Worm (Caenorhabditis elegans): Measurements from ENCODE around the gene H23N18.5.

The H23N18.5 gene

DNA sequence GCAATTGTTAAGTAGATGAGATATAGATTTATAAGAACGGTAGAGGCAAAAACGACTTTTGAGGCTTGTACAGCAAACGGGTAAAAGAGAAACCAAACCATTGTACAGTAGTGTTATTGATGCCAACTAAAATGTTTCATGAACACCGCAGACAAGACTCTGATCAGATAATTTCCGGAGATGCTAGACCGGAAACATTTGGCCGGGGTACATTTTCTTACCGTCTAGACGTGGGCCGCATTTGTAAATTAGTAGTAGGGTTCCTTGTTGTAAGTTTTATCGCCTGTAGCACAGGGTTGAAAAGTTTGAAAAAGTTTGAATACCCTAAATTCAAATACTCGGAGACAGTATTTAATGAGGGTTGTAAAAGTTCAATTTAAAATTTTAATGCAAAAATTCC is 30.8 kb downstream of the H23N18.5 start, which contains the start of gene str-32:
Gene str-32, minus strand, starts transcription at position 101 of the 400 bp plus-strand sequence.
- no peak for TF ChIP-seq B0336.3 (GFP tag; IDR thresholded peaks at IDR 0.05)
- TF ChIP-seq zim-3 (tag; optimal IDR thresholded peaks at IDR 0.05), result no peak
- TF ChIP-seq zfh-2 (GFP tag; conservative IDR thresholded peaks at IDR 0.05), result no peak
- TF ChIP-seq lsy-27 (tag; optimal IDR thresholded peaks at IDR 0.05; ENCODE audit: borderline replicate concordance, insufficient read depth), result no peak
- no peak for TF ChIP-seq Y95B8A.8 (GFP tag; IDR thresholded peaks at IDR 0.05)
- no peak for TF ChIP-seq athp-1 (tag; optimal IDR thresholded peaks at IDR 0.05)
- no peak for TF ChIP-seq rcor-1 (GFP tag; IDR thresholded peaks at IDR 0.05)
- TF ChIP-seq cebp-2 (GFP tag; IDR thresholded peaks at IDR 0.05), result no peak
- TF ChIP-seq attf-5 (GFP tag; optimal IDR thresholded peaks at IDR 0.05), result no peak
- TF ChIP-seq nhr-27 (tag; optimal IDR thresholded peaks at IDR 0.05), result no peak
- no peak for TF ChIP-seq attf-6 (GFP tag; IDR thresholded peaks at IDR 0.05)
- TF ChIP-seq madf-8 (GFP tag; conservative IDR thresholded peaks at IDR 0.05), result no peak

ce11 chrV:4879251-4879650 is 32.9 kb downstream of the H23N18.5 start, which contains the start of gene T19H12.15:
Gene T19H12.15, minus strand, starts transcription at chrV:4879351.
- TF ChIP-seq madf-8 (GFP tag; conservative IDR thresholded peaks at IDR 0.05), result no peak
- TF ChIP-seq hlh-12 (tag; optimal IDR thresholded peaks at IDR 0.05), result no peak
- TF ChIP-seq F22D6.2 (tag; optimal IDR thresholded peaks at IDR 0.05), result no peak
- no peak for TF ChIP-seq ztf-28 (GFP tag; IDR thresholded peaks at IDR 0.05)
- no peak for TF ChIP-seq Y67H2A.10 (GFP tag; conservative IDR thresholded peaks at IDR 0.05)
- no peak for TF ChIP-seq mes-4 (tag; optimal IDR thresholded peaks at IDR 0.05)
- no peak for TF ChIP-seq C17E4.6 (GFP tag; IDR thresholded peaks at IDR 0.05)
- no peak for TF ChIP-seq dpl-1 (GFP tag; optimal IDR thresholded peaks at IDR 0.05)
- no peak for TF ChIP-seq lin-35 (GFP tag; optimal IDR thresholded peaks at IDR 0.05)
- no peak for TF ChIP-seq tbx-9 (tag; optimal IDR thresholded peaks at IDR 0.05; ENCODE audit: borderline replicate concordance)
- no peak for TF ChIP-seq akir-1 (GFP tag; optimal IDR thresholded peaks at IDR 0.05)

- TF ChIP-seq attf-3 (GFP tag; conservative IDR thresholded peaks at IDR 0.05) (no peak), snpc-1.1 (tag; optimal IDR thresholded peaks at IDR 0.05; ENCODE audit: insufficient read depth) (no peak), F55B11.4 (tag; optimal IDR thresholded peaks at IDR 0.05; ENCODE audit: borderline replicate concordance, insufficient read depth) (no peak), lsl-1 (GFP tag; optimal IDR thresholded peaks at IDR 0.05) (no peak), C06A6.2 (GFP tag; conservative IDR thresholded peaks at IDR 0.05) (no peak), C17E4.6 (GFP tag; IDR thresholded peaks at IDR 0.05) (no peak), let-526 (GFP tag; IDR thresholded peaks at IDR 0.05) (no peak), aptf-2 (GFP tag; conservative IDR thresholded peaks at IDR 0.05) (no peak), athp-1 (tag; optimal IDR thresholded peaks at IDR 0.05) (no peak), hmg-1.2 (GFP tag; IDR thresholded peaks at IDR 0.05) (no peak), ceh-100 (GFP tag; IDR thresholded peaks at IDR 0.05) (no peak), Y67H2A.10 (GFP tag; conservative IDR thresholded peaks at IDR 0.05) (no peak), F39B2.1 (GFP tag; IDR thresholded peaks at IDR 0.05) (no peak), hrde-1 (tag; optimal IDR thresholded peaks at IDR 0.05; ENCODE audit: borderline replicate concordance) (no peak), snpc-4 (GFP tag; optimal IDR thresholded peaks at IDR 0.05) (no peak), snpc-4 (tag; optimal IDR thresholded peaks at IDR 0.05) (no peak), Y53G8AR.9 (GFP tag; conservative IDR thresholded peaks at IDR 0.05) (no peak)
Measured at ce11 chrV:4877587-4877986, 34.6 kb downstream of the H23N18.5 start, which contains the start of gene T19H12.6. Gene T19H12.6, minus strand, starts transcription at chrV:4877687.

Measured in whole organism, young adult.